Worm (Caenorhabditis elegans) whole organism, late embryonic: ENCODE results near the gene cebp-1.

Experiments used
- C08G9.2 ChIP-seq: sonication (generic microtip); optimal IDR thresholded peaks from 2 replicates; lab custom pipeline; 2016; ENCODE audit warnings: mild to moderate bottlenecking, missing genetic modification characterization, moderate library complexity, missing compliant biosample characterization
- F13H6.1 ChIP-seq: sonication (generic microtip); optimal IDR thresholded peaks from 2 replicates; lab custom pipeline; 2016; ENCODE audit warnings: missing genetic modification characterization, missing compliant biosample characterization
- K09A11.1 ChIP-seq: sonication (generic microtip); optimal IDR thresholded peaks from 2 replicates; lab custom pipeline; 2017; ENCODE audit warnings: antibody characterized with exemption, mild to moderate bottlenecking, missing genetic modification characterization, missing compliant biosample characterization; ENCODE audit not compliant: insufficient read depth
- ama-1 ChIP-seq: fragments of 150-350 bp; optimal IDR thresholded peaks from 2 replicates; lab custom pipeline; 2014
- ceh-14 ChIP-seq: sonication (generic microtip); optimal IDR thresholded peaks from 2 replicates; lab custom pipeline; 2016; ENCODE audit warnings: missing genotype, missing genetic modification characterization, missing compliant biosample characterization
- ceh-18 ChIP-seq: sonication (generic microtip); optimal IDR thresholded peaks from 2 replicates; lab custom pipeline; 2016; ENCODE audit warnings: missing genetic modification characterization, missing compliant biosample characterization
- ceh-2 ChIP-seq: sonication (generic microtip); optimal IDR thresholded peaks from 2 replicates; lab custom pipeline; 2016; ENCODE audit warnings: missing genotype, missing genetic modification characterization, missing compliant biosample characterization
- ceh-22 ChIP-seq: sonication (generic microtip); optimal IDR thresholded peaks from 2 replicates; lab custom pipeline; 2017; ENCODE audit warnings: missing biosample characterization, missing genetic modification characterization
- ceh-24 ChIP-seq: sonication (generic microtip); optimal IDR thresholded peaks from 2 replicates; lab custom pipeline; 2016; ENCODE audit warnings: mild to moderate bottlenecking, missing genetic modification characterization, missing compliant biosample characterization
- ceh-34 ChIP-seq: sonication (generic microtip); optimal IDR thresholded peaks from 2 replicates; lab custom pipeline; 2016; ENCODE audit warnings: mild to moderate bottlenecking, missing genetic modification characterization, missing compliant biosample characterization
- ceh-48 ChIP-seq: sonication (generic microtip); optimal IDR thresholded peaks from 2 replicates; lab custom pipeline; 2016; ENCODE audit warnings: missing genetic modification characterization, inconsistent platforms, missing compliant biosample characterization
- ceh-6 ChIP-seq: fragments of 200-800 bp; sonication (Bioruptor generic); optimal IDR thresholded peaks from 2 replicates; lab custom pipeline; 2018; ENCODE audit warnings: mild to moderate bottlenecking, missing genetic modification characterization, missing compliant biosample characterization
- ceh-9 ChIP-seq: sonication (generic microtip); optimal IDR thresholded peaks from 2 replicates; lab custom pipeline; 2016; ENCODE audit warnings: mild to moderate bottlenecking, missing genetic modification characterization, inconsistent platforms, missing compliant biosample characterization
- dmd-4 ChIP-seq: sonication (generic microtip); optimal IDR thresholded peaks from 2 replicates; lab custom pipeline; 2016; ENCODE audit warnings: borderline replicate concordance, missing genetic modification characterization, missing compliant biosample characterization
- dve-1 ChIP-seq: sonication (generic microtip); optimal IDR thresholded peaks from 2 replicates; lab custom pipeline; 2017; ENCODE audit warnings: antibody characterized with exemption, mild to moderate bottlenecking, missing genetic modification characterization, missing compliant biosample characterization
- elt-2 ChIP-seq: sonication (generic microtip); optimal IDR thresholded peaks from 2 replicates; lab custom pipeline; 2016; ENCODE audit warnings: missing genetic modification reagents, missing genetic modification characterization, missing compliant biosample characterization
- ets-4 ChIP-seq: sonication (generic microtip); optimal IDR thresholded peaks from 2 replicates; lab custom pipeline; 2016; ENCODE audit warnings: missing genetic modification characterization, missing compliant biosample characterization
- eyg-1 ChIP-seq: sonication (generic microtip); optimal IDR thresholded peaks from 2 replicates; lab custom pipeline; 2016; ENCODE audit warnings: missing genotype, missing genetic modification characterization, missing compliant biosample characterization
- hlh-13 ChIP-seq: fragments of 200-800 bp; sonication (Bioruptor generic); optimal IDR thresholded peaks from 2 replicates; lab custom pipeline; 2018; ENCODE audit warnings: mild to moderate bottlenecking, missing genetic modification characterization, missing compliant biosample characterization
- hlh-15 ChIP-seq: sonication (generic microtip); optimal IDR thresholded peaks from 2 replicates; lab custom pipeline; 2016; ENCODE audit warnings: missing genetic modification characterization, missing compliant biosample characterization
- hlh-6 ChIP-seq: sonication (generic microtip); optimal IDR thresholded peaks from 2 replicates; lab custom pipeline; 2016; ENCODE audit warnings: missing genotype, missing genetic modification characterization, missing compliant biosample characterization
- hlh-8 ChIP-seq: sonication (generic microtip); optimal IDR thresholded peaks from 2 replicates; lab custom pipeline; 2016; ENCODE audit warnings: missing genotype, missing genetic modification characterization, missing compliant biosample characterization
- mec-3 ChIP-seq: sonication (generic microtip); optimal IDR thresholded peaks from 2 replicates; lab custom pipeline; 2016; ENCODE audit warnings: borderline replicate concordance, missing genetic modification characterization, missing compliant biosample characterization
- nfya-1 ChIP-seq: sonication (generic microtip); optimal IDR thresholded peaks from 2 replicates; lab custom pipeline; 2017; ENCODE audit warnings: missing genetic modification characterization, mild to moderate bottlenecking, missing compliant biosample characterization, antibody characterized with exemption, moderate library complexity
- nhr-11 ChIP-seq: fragments of 150-350 bp; optimal IDR thresholded peaks from 2 replicates; lab custom pipeline; 2014; ENCODE audit warnings: missing biosample characterization, missing genetic modification characterization
- pag-3 ChIP-seq: sonication (generic microtip); optimal IDR thresholded peaks from 2 replicates; lab custom pipeline; 2016; ENCODE audit warnings: missing compliant biosample characterization, missing genetic modification characterization, borderline replicate concordance
- pat-9 ChIP-seq: fragments of 200-800 bp; sonication (Bioruptor generic); optimal IDR thresholded peaks from 2 replicates; lab custom pipeline; 2018; ENCODE audit warnings: mild to moderate bottlenecking, missing genetic modification characterization, moderate library complexity, missing compliant biosample characterization
- pax-1 ChIP-seq: fragments of 150-350 bp; optimal IDR thresholded peaks from 2 replicates; lab custom pipeline; 2014; ENCODE audit warnings: missing biosample characterization, missing genetic modification characterization
- pha-4 ChIP-seq: fragments of 150-350 bp; optimal IDR thresholded peaks from 2 replicates; lab custom pipeline; 2018; ENCODE audit warnings: missing biosample characterization, missing genetic modification reagents, missing genetic modification characterization
- pros-1 ChIP-seq: fragments of 150-350 bp; optimal IDR thresholded peaks from 2 replicates; lab custom pipeline; 2014; ENCODE audit warnings: missing biosample characterization, missing genetic modification reagents, missing genetic modification characterization
- sox-2 ChIP-seq: fragments of 200-800 bp; sonication (Bioruptor generic); IDR thresholded peaks from 2 replicates; pipeline ENCODE4 v1.3.6; 2022; ENCODE audit warnings: missing genetic modification reagents, missing genetic modification characterization, missing compliant biosample characterization
- sox-4 ChIP-seq: sonication (generic microtip); optimal IDR thresholded peaks from 2 replicates; lab custom pipeline; 2017; ENCODE audit warnings: mild to moderate bottlenecking, missing genetic modification characterization, inconsistent platforms, missing compliant biosample characterization
- unc-3 ChIP-seq, 2 experiments: fragments of 200-800 bp in 1 of 2; sonication (Bioruptor generic) in 1 of 2; sonication (generic microtip) in 1 of 2; conservative IDR thresholded peaks in 1 of 2; optimal IDR thresholded peaks in 1 of 2; 2 replicates each; pipeline versions ENCODE4 v1.3.6 to Lab custom; 2016 to 2022; ENCODE audit warnings: missing compliant biosample characterization in 2 of 2, missing genetic modification characterization in 2 of 2, missing genetic modification reagents in 1 of 2
- unc-42 ChIP-seq: sonication (generic microtip); optimal IDR thresholded peaks from 2 replicates; lab custom pipeline; 2016; ENCODE audit warnings: missing genotype, missing genetic modification characterization, missing compliant biosample characterization
- unc-86 ChIP-seq: sonication (generic microtip); optimal IDR thresholded peaks from 2 replicates; lab custom pipeline; 2016; ENCODE audit warnings: missing genetic modification characterization, missing compliant biosample characterization

The cebp-1 gene

DNA sequence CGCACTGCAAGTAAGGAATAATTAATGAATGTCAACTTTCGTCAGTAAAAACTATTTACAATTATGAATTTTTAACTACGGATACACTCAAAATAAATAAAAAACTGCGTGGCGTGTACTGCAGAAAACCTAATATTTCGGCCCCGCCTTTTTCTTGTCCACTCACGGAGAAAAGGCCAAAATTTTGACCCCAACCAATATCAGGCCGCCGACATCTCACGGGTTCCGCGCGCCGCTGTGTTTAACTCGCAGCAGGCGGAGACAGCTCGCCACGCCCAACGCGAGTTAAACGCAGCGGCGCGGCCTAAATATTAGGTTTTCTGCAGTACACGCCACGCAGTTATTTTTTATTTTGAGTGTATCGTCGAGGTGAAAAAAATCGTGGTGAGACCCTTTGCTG, 17.6 kb upstream of the cebp-1 start:
- no peak for TF ChIP-seq unc-3 (GFP tag; conservative IDR thresholded peaks at IDR 0.05; lab: Robert Waterston, UW)
- TF ChIP-seq unc-3 (tag; optimal IDR thresholded peaks at IDR 0.05; lab: Kevin White, UChicago) = no peak
- TF ChIP-seq ceh-9 (tag; lab: Kevin White, UChicago) = no peak
- no peak for TF ChIP-seq unc-42 (tag; lab: Kevin White, UChicago)
- no peak for TF ChIP-seq nhr-11 (tag; lab: Kevin White, UChicago)
- no peak for TF ChIP-seq ets-4 (tag; lab: Kevin White, UChicago)
- TF ChIP-seq unc-86 (tag; lab: Kevin White, UChicago) = no peak
- no peak for TF ChIP-seq sox-4 (tag; lab: Kevin White, UChicago)
- TF ChIP-seq hlh-6 = no peak
- TF ChIP-seq ama-1 (lab: Kevin White, UChicago) = no peak
- TF ChIP-seq ceh-14 (tag; lab: Kevin White, UChicago) = no peak
- no peak for TF ChIP-seq hlh-8 (tag; lab: Kevin White, UChicago)
- no peak for TF ChIP-seq dve-1 (tag; lab: Kevin White, UChicago)
- no peak for TF ChIP-seq pros-1
- TF ChIP-seq pat-9 (tag; lab: Kevin White, UChicago) = no peak
- no peak for TF ChIP-seq pax-1 (tag; lab: Kevin White, UChicago)
- no peak for TF ChIP-seq ceh-34 (tag; lab: Kevin White, UChicago)
- TF ChIP-seq ceh-2 = no peak
- no peak for TF ChIP-seq ceh-6 (GFP tag; lab: Kevin White, UChicago)
- no peak for TF ChIP-seq ceh-24 (tag; lab: Kevin White, UChicago)

DNA sequence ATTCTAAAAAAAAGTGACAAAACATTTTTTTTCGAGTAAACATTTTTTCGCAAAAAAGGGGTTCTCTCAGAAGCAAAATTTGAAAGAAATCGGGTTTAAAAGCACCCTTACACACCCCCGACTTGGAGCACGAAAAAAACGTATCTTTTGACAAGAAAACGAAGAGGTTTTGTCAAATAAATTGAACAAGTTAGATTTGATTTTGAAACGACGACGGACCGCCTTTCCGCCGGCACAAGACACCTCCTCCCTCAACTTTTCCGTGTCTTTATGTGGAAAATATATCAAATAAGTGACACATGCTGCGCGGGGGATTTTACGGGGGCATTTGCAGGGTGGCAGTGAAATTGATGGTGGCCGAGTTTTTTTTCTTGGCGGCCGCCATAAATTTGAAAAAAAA, 14.4 kb upstream of the cebp-1 start:
- TF ChIP-seq ets-4 (tag; lab: Kevin White, UChicago) = no peak
- no peak for TF ChIP-seq elt-2 (tag; lab: Kevin White, UChicago)
- TF ChIP-seq sox-2 (GFP tag; lab: Robert Waterston, UW) = no peak
- peak; percentile 62 for TF ChIP-seq unc-42 (tag; lab: Kevin White, UChicago)

DNA sequence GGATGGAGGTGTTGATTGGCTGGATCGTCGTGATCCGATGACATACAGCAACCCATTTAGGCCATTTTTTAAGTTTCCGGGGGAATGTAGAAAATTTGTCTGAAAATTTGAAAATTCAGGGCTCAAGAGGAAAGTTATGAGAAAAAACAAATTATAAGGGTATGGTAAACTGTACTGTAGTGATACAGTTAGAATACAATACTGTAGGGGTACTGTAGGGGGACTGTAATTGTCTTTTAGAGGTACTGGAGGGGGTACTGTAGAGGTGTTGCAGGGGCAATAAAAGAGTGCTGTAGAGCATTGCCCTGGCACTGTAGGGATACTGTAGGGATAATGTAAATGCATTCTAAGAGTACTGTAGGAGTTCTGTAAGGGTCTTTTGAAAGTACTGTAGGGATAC, 11.0 kb upstream of the cebp-1 start, which contains the start of gene D1005.6:
TSS of gene D1005.6 (minus strand) at position 101 of the 400 bp plus-strand sequence.
- TF ChIP-seq ceh-22 (tag; lab: Kevin White, UChicago) (no peak), ceh-48 (tag; lab: Kevin White, UChicago) (no peak), dmd-4 (no peak), ceh-34 (tag; lab: Kevin White, UChicago) (no peak), ceh-14 (tag; lab: Kevin White, UChicago) (no peak), pag-3 (no peak), K09A11.1 (tag; lab: Kevin White, UChicago) (no peak), ceh-18 (tag; lab: Kevin White, UChicago) (no peak), F13H6.1 (tag; lab: Kevin White, UChicago) (no peak), unc-42 (tag; lab: Kevin White, UChicago) (no peak), elt-2 (tag; lab: Kevin White, UChicago) (no peak), hlh-6 (no peak), hlh-13 (GFP tag; lab: Kevin White, UChicago) (no peak)

DNA sequence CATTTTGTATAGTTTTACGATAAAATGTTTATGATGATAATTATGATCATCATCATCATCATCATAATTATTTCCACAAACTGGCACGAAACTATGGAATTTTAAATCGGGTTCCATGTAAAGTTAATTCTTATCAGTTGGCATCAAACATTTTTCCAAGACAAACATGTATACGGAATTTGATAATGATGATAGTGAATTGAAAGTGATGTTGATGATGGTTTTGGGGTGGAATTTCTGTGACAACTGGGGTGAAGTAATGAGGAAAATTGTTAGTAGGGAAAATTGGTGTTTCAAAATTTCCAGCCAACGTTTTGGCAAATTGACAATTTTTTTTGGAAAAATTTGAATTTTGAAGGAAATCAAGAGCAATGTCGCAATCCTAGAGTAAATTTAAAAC, 6.1 kb upstream of the cebp-1 start:
- TF ChIP-seq dve-1 (tag; lab: Kevin White, UChicago) (no peak), C08G9.2 (tag; lab: Kevin White, UChicago) (no peak)

DNA sequence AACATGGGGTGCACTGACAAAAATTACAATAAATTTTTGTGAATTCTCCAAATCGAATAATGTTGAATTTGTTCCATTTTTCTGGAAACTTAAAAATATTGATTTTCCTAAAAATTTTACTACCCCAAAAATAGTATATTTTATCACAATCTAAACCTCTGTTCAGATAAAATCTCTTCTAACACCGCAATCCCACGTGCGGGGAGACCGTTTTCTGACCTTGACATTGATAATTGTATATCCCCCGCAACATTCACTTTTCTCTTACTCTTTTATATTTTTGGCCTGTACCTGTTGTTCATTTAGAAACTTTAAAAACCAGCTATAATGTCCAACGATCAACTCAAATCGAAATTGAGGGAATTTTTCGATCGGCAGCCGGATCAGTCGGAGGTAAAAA, 5.1 kb upstream of the cebp-1 start, which contains the start of gene D1005.2:
TSS of gene D1005.2 (plus strand) at position 230 of the 400 bp plus-strand sequence.
- TF ChIP-seq hlh-13 (GFP tag; lab: Kevin White, UChicago) (no peak), sox-2 (GFP tag; lab: Robert Waterston, UW) (no peak), mec-3 (tag; lab: Kevin White, UChicago) (no peak), nfya-1 (tag; lab: Kevin White, UChicago) (no peak), hlh-15 (tag; lab: Kevin White, UChicago) (no peak), eyg-1 (tag; lab: Kevin White, UChicago) (no peak), pax-1 (tag; lab: Kevin White, UChicago) (no peak), ceh-22 (tag; lab: Kevin White, UChicago) (no peak), unc-86 (tag; lab: Kevin White, UChicago) (no peak), pha-4 (no peak)
